Worm (Caenorhabditis elegans) whole organism, L2 larva: ENCODE results near the gene eif-3.B.

Experiments used
- C34F6.9 ChIP-seq: fragments of 150-350 bp; optimal IDR thresholded peaks from 2 replicates; lab custom pipeline; 2014; ENCODE audit warnings: missing biosample characterization, missing genetic modification characterization
- F13H6.1 ChIP-seq: sonication (generic microtip); optimal IDR thresholded peaks from 2 replicates; lab custom pipeline; 2016; ENCODE audit warnings: missing genetic modification characterization, missing compliant biosample characterization
- R02D3.7 ChIP-seq: fragments of 150-350 bp; optimal IDR thresholded peaks from 2 replicates; lab custom pipeline; 2014; ENCODE audit warnings: missing biosample characterization, missing genetic modification characterization
- Y55F3AM.14 ChIP-seq: fragments of 200-800 bp; sonication (Bioruptor generic); optimal IDR thresholded peaks from 2 replicates; lab custom pipeline; 2018; ENCODE audit warnings: mild to moderate bottlenecking, missing genetic modification characterization, missing compliant biosample characterization
- ZK546.5 ChIP-seq: sonication (generic microtip); optimal IDR thresholded peaks from 2 replicates; lab custom pipeline; 2017; ENCODE audit warnings: missing biosample characterization, missing genetic modification characterization
- alr-1 ChIP-seq: fragments of 150-350 bp; optimal IDR thresholded peaks from 2 replicates; lab custom pipeline; 2014; ENCODE audit warnings: missing biosample characterization, missing genetic modification characterization
- aly-2 ChIP-seq: fragments of 150-350 bp; optimal IDR thresholded peaks from 2 replicates; lab custom pipeline; 2014; ENCODE audit warnings: missing biosample characterization, missing genetic modification characterization
- ama-1 ChIP-seq: fragments of 150-350 bp; optimal IDR thresholded peaks from 2 replicates; lab custom pipeline; 2018; ENCODE audit warnings: inconsistent platforms
- blmp-1 ChIP-seq: sonication (generic microtip); optimal IDR thresholded peaks from 2 replicates; lab custom pipeline; 2017; ENCODE audit warnings: missing genetic modification characterization, mild to moderate bottlenecking, missing compliant biosample characterization, antibody characterized with exemption, moderate library complexity; ENCODE audit not compliant: insufficient read depth
- ceh-16 ChIP-seq: fragments of 150-350 bp; optimal IDR thresholded peaks from 2 replicates; lab custom pipeline; 2014; ENCODE audit warnings: missing biosample characterization, missing genetic modification characterization
- ceh-82 ChIP-seq: fragments of 150-350 bp; optimal IDR thresholded peaks from 2 replicates; lab custom pipeline; 2014; ENCODE audit warnings: missing biosample characterization, missing genetic modification characterization
- crh-2 ChIP-seq: sonication (generic microtip); optimal IDR thresholded peaks from 2 replicates; lab custom pipeline; 2017; ENCODE audit warnings: missing biosample characterization, missing genetic modification characterization
- dmd-4 ChIP-seq: sonication (generic microtip); optimal IDR thresholded peaks from 2 replicates; lab custom pipeline; 2017; ENCODE audit warnings: missing biosample characterization, missing genetic modification characterization
- egl-27 ChIP-seq: sonication (generic microtip); optimal IDR thresholded peaks from 3 replicates; lab custom pipeline; 2017; ENCODE audit warnings: missing biosample characterization, missing genetic modification reagents, missing genetic modification characterization
- elt-1 ChIP-seq: fragments of 150-350 bp; optimal IDR thresholded peaks from 2 replicates; lab custom pipeline; 2014; ENCODE audit warnings: missing biosample characterization, missing genetic modification characterization
- elt-3 ChIP-seq: sonication (generic microtip); optimal IDR thresholded peaks from 2 replicates; lab custom pipeline; 2017; ENCODE audit warnings: missing biosample characterization, missing genetic modification characterization
- fos-1 ChIP-seq: fragments of 150-350 bp; optimal IDR thresholded peaks from 2 replicates; lab custom pipeline; 2014; ENCODE audit warnings: missing biosample characterization, missing genetic modification characterization
- lin-13 ChIP-seq: fragments of 150-350 bp; optimal IDR thresholded peaks from 2 replicates; lab custom pipeline; 2014; ENCODE audit warnings: missing biosample characterization, missing genetic modification reagents, missing genetic modification characterization
- lin-39 ChIP-seq: fragments of 150-350 bp; optimal IDR thresholded peaks from 2 replicates; lab custom pipeline; 2014; ENCODE audit warnings: missing biosample characterization, missing genetic modification reagents, missing genetic modification characterization
- lsy-2 ChIP-seq, 2 experiments: fragments of 150-350 bp in 1 of 2; sonication (generic microtip) in 1 of 2; optimal IDR thresholded peaks; 2 replicates each; lab custom pipeline; 2014 to 2017; ENCODE audit warnings: missing biosample characterization in 2 of 2, missing genetic modification characterization in 2 of 2
- mab-5 ChIP-seq: fragments of 150-350 bp; optimal IDR thresholded peaks from 2 replicates; lab custom pipeline; 2014; ENCODE audit warnings: missing biosample characterization, missing genetic modification characterization
- mbf-1 ChIP-seq: sonication (generic microtip); optimal IDR thresholded peaks from 2 replicates; lab custom pipeline; 2017; ENCODE audit warnings: missing biosample characterization, missing genetic modification characterization
- mdl-1 ChIP-seq, 2 experiments: fragments of 150-350 bp in 1 of 2; sonication (generic microtip) in 1 of 2; optimal IDR thresholded peaks; 2 replicates each; lab custom pipeline; 2017; ENCODE audit warnings: missing biosample characterization in 2 of 2, missing genetic modification characterization in 2 of 2
- nhr-10 ChIP-seq: sonication (generic microtip); optimal IDR thresholded peaks from 2 replicates; lab custom pipeline; 2017; ENCODE audit warnings: missing biosample characterization, missing genetic modification characterization
- nhr-11 ChIP-seq: fragments of 150-350 bp; optimal IDR thresholded peaks from 2 replicates; lab custom pipeline; 2014; ENCODE audit warnings: missing biosample characterization, missing genetic modification characterization
- nhr-12 ChIP-seq: fragments of 150-350 bp; optimal IDR thresholded peaks from 2 replicates; lab custom pipeline; 2014; ENCODE audit warnings: missing biosample characterization, missing genetic modification characterization
- nhr-129 ChIP-seq: fragments of 150-350 bp; optimal IDR thresholded peaks from 2 replicates; lab custom pipeline; 2014; ENCODE audit warnings: missing biosample characterization, missing genetic modification characterization
- nhr-21 ChIP-seq: fragments of 150-350 bp; optimal IDR thresholded peaks from 2 replicates; lab custom pipeline; 2014; ENCODE audit warnings: missing biosample characterization, missing genetic modification characterization
- nhr-23 ChIP-seq: fragments of 150-350 bp; optimal IDR thresholded peaks from 2 replicates; lab custom pipeline; 2014; ENCODE audit warnings: missing biosample characterization, missing genetic modification reagents, missing genetic modification characterization
- nhr-25 ChIP-seq: fragments of 150-350 bp; sonication (generic microtip); optimal IDR thresholded peaks from 3 replicates; lab custom pipeline; 2014; ENCODE audit warnings: missing biosample characterization, missing genetic modification characterization
- nhr-6 ChIP-seq: fragments of 150-350 bp; optimal IDR thresholded peaks from 2 replicates; lab custom pipeline; 2014; ENCODE audit warnings: missing biosample characterization, missing genetic modification characterization
- nhr-77 ChIP-seq: fragments of 150-350 bp; optimal IDR thresholded peaks from 2 replicates; lab custom pipeline; 2014; ENCODE audit warnings: missing biosample characterization, missing genetic modification characterization
- peb-1 ChIP-seq: fragments of 150-350 bp; optimal IDR thresholded peaks from 2 replicates; lab custom pipeline; 2014; ENCODE audit warnings: missing biosample characterization, missing genetic modification characterization
- sem-4 ChIP-seq: fragments of 150-350 bp; optimal IDR thresholded peaks from 2 replicates; lab custom pipeline; 2014; ENCODE audit warnings: missing biosample characterization, missing genetic modification reagents, missing genetic modification characterization
- skn-1 ChIP-seq: sonication (generic microtip); optimal IDR thresholded peaks from 2 replicates; lab custom pipeline; 2017; ENCODE audit warnings: missing biosample characterization, missing genetic modification characterization
- sma-3 ChIP-seq: sonication (generic microtip); optimal IDR thresholded peaks from 2 replicates; lab custom pipeline; 2016; ENCODE audit warnings: missing genetic modification reagents, missing genetic modification characterization, missing compliant biosample characterization
- sma-9 ChIP-seq, 2 experiments: fragments of 150-350 bp in 1 of 2; sonication (generic microtip) in 1 of 2; optimal IDR thresholded peaks; 2 replicates each; lab custom pipeline; 2014 to 2016; ENCODE audit warnings: missing genetic modification characterization in 2 of 2, mild to moderate bottlenecking in 1 of 2, missing biosample characterization in 1 of 2, missing compliant biosample characterization in 1 of 2, missing genetic modification reagents in 1 of 2, moderate library complexity in 1 of 2
- snpc-4 ChIP-seq: fragments of 150-350 bp; optimal IDR thresholded peaks from 2 replicates; lab custom pipeline; 2014; ENCODE audit warnings: missing biosample characterization, missing genetic modification characterization
- unc-39 ChIP-seq: fragments of 150-350 bp; optimal IDR thresholded peaks from 2 replicates; lab custom pipeline; 2014; ENCODE audit warnings: missing biosample characterization, missing genetic modification characterization
- unc-55 ChIP-seq: fragments of 150-350 bp; sonication (generic microtip); optimal IDR thresholded peaks from 3 replicates; lab custom pipeline; 2014; ENCODE audit warnings: missing biosample characterization, missing genetic modification reagents, missing genetic modification characterization
- unc-62 ChIP-seq: fragments of 150-350 bp; optimal IDR thresholded peaks from 2 replicates; lab custom pipeline; 2014; ENCODE audit warnings: missing biosample characterization, missing genetic modification reagents, missing genetic modification characterization
- zag-1 ChIP-seq: fragments of 150-350 bp; optimal IDR thresholded peaks from 2 replicates; lab custom pipeline; 2014; ENCODE audit warnings: missing biosample characterization, missing genetic modification characterization
- ztf-1 ChIP-seq: fragments of 200-800 bp; sonication (Bioruptor generic); conservative IDR thresholded peaks from 2 replicates; pipeline ENCODE4 v1.3.6; 2022; ENCODE audit warnings: missing genetic modification characterization, missing compliant biosample characterization
- ztf-11 ChIP-seq: sonication (generic microtip); optimal IDR thresholded peaks from 2 replicates; lab custom pipeline; 2017; ENCODE audit warnings: missing biosample characterization, missing genetic modification characterization
- ztf-4 ChIP-seq: fragments of 150-350 bp; optimal IDR thresholded peaks from 2 replicates; lab custom pipeline; 2014; ENCODE audit warnings: missing biosample characterization, missing genetic modification characterization

eif-3.B gene

ce11 chrII:14805686-14806085 lies 10.5 kb downstream of the eif-3.B start, which contains the start of gene srt-11:
Gene srt-11, plus strand, starts transcription at chrII:14805986.
- TF ChIP-seq ztf-4 (tag; lab: Kevin White, UChicago) (no peak), egl-27 (tag; lab: Kevin White, UChicago) (no peak), dmd-4 (tag; lab: Kevin White, UChicago) (no peak), mab-5 (no peak), ztf-11 (tag; lab: Kevin White, UChicago) (no peak), sem-4 (tag; lab: Kevin White, UChicago) (no peak), unc-55 (GFP tag; lab: Kevin White, UChicago) (no peak), nhr-25 (tag; lab: Kevin White, UChicago) (no peak), peb-1 (no peak), ceh-82 (tag; lab: Kevin White, UChicago) (no peak), crh-2 (tag; lab: Kevin White, UChicago) (no peak), ceh-16 (tag; lab: Kevin White, UChicago) (no peak), Y55F3AM.14 (no peak)

- TF ChIP-seq R02D3.7 (tag; lab: Kevin White, UChicago) (no peak), sem-4 (tag; lab: Kevin White, UChicago) (no peak), skn-1 (no peak), lsy-2 (tag; optimal IDR thresholded peaks at IDR 0.05; lab: Kevin White, UChicago) (no peak), ZK546.5 (no peak), crh-2 (tag; lab: Kevin White, UChicago) (no peak), nhr-12 (tag; lab: Kevin White, UChicago) (no peak), ceh-16 (tag; lab: Kevin White, UChicago) (no peak), egl-27 (tag; lab: Kevin White, UChicago) (no peak), fos-1 (tag; lab: Kevin White, UChicago) (no peak)
These were observed 13.5 kb downstream of the eif-3.B start, which contains the start of gene W01D2.6 for ce11 chrII:14808686-14809085. Gene W01D2.6, plus strand, starts transcription at chrII:14808986.

ce11 chrII:14810609-14811008 lies 15.4 kb downstream of the eif-3.B start:
- TF ChIP-seq unc-55 (GFP tag; lab: Kevin White, UChicago): peak; percentile 15
- peak in 1 of 2 experiments; percentile 24 for TF ChIP-seq lsy-2 (tag; optimal IDR thresholded peaks at IDR 0.05; lab: Kevin White, UChicago)
- peak; percentile 11 for TF ChIP-seq lin-13 (GFP tag; lab: Kevin White, UChicago)
- TF ChIP-seq snpc-4: peak; percentile 66
- peak; percentile 44 for TF ChIP-seq F13H6.1 (tag; lab: Kevin White, UChicago)
- TF ChIP-seq sma-9 (GFP tag; optimal IDR thresholded peaks at IDR 0.05; lab: Kevin White, UChicago): peak; percentile 5
- no peak for TF ChIP-seq sma-9 (tag; optimal IDR thresholded peaks at IDR 0.05; lab: Kevin White, UChicago)
- peak; percentile 30 for TF ChIP-seq nhr-129
- TF ChIP-seq C34F6.9: peak; percentile 51
- TF ChIP-seq nhr-6 (tag; lab: Kevin White, UChicago): no peak
- no peak for TF ChIP-seq fos-1 (tag; lab: Kevin White, UChicago)
- no peak for TF ChIP-seq ceh-82 (tag; lab: Kevin White, UChicago)

ce11 chrII:14811472-14811871 lies 16.3 kb downstream of the eif-3.B start:
- no peak for TF ChIP-seq nhr-11
- no peak for TF ChIP-seq aly-2 (tag; lab: Kevin White, UChicago)
- TF ChIP-seq elt-3 (tag; lab: Kevin White, UChicago): no peak
- TF ChIP-seq F13H6.1 (tag; lab: Kevin White, UChicago): peak; percentile 63
- TF ChIP-seq nhr-23: no peak
- TF ChIP-seq unc-55 (GFP tag; lab: Kevin White, UChicago): no peak
- TF ChIP-seq sma-9 (GFP tag; optimal IDR thresholded peaks at IDR 0.05; lab: Kevin White, UChicago): peak; percentile 69
- no peak for TF ChIP-seq sma-9 (tag; optimal IDR thresholded peaks at IDR 0.05; lab: Kevin White, UChicago)
- no peak for TF ChIP-seq ztf-11 (tag; lab: Kevin White, UChicago)
- TF ChIP-seq zag-1 (tag; lab: Kevin White, UChicago): no peak
- peak; percentile 53 for TF ChIP-seq blmp-1
- no peak for TF ChIP-seq Y55F3AM.14
- no peak for TF ChIP-seq alr-1 (tag; lab: Kevin White, UChicago)
- TF ChIP-seq lin-13 (GFP tag; lab: Kevin White, UChicago): no peak
- no peak for TF ChIP-seq peb-1
- TF ChIP-seq ceh-82 (tag; lab: Kevin White, UChicago): no peak
- no peak for TF ChIP-seq sma-3 (GFP tag; lab: Kevin White, UChicago)
- no peak for TF ChIP-seq nhr-10 (tag; lab: Kevin White, UChicago)
- TF ChIP-seq lsy-2 (tag; optimal IDR thresholded peaks at IDR 0.05; lab: Kevin White, UChicago): no peak
- no peak for TF ChIP-seq unc-39 (tag; lab: Kevin White, UChicago)
- no peak for TF ChIP-seq nhr-6 (tag; lab: Kevin White, UChicago)
- TF ChIP-seq ama-1 (lab: Kevin White, UChicago): no peak
- no peak for TF ChIP-seq mdl-1 (tag; optimal IDR thresholded peaks at IDR 0.05; lab: Kevin White, UChicago)
- no peak for TF ChIP-seq nhr-129
- no peak for TF ChIP-seq R02D3.7 (tag; lab: Kevin White, UChicago)
- TF ChIP-seq nhr-77: no peak
- TF ChIP-seq ztf-4 (tag; lab: Kevin White, UChicago): no peak
- no peak for TF ChIP-seq lin-39 (tag; lab: Kevin White, UChicago)
- no peak for TF ChIP-seq ztf-1 (GFP tag; lab: Robert Waterston, UW)
- no peak for TF ChIP-seq unc-62 (GFP tag; lab: Kevin White, UChicago)
- TF ChIP-seq mbf-1: no peak
- no peak for TF ChIP-seq ceh-16 (tag; lab: Kevin White, UChicago)
- TF ChIP-seq skn-1: no peak
- TF ChIP-seq nhr-25 (tag; lab: Kevin White, UChicago): no peak
- TF ChIP-seq elt-1 (tag; lab: Kevin White, UChicago): no peak
- no peak for TF ChIP-seq nhr-21 (tag; lab: Kevin White, UChicago)
